Worm (Caenorhabditis elegans) whole organism, young adult: ENCODE data around the gene ins-15.

Source experiments
- B0261.1 ChIP-seq: sonication (generic microtip); optimal IDR thresholded peaks from 2 replicates; lab custom pipeline; 2016; ENCODE audit warnings: mild to moderate bottlenecking, missing genetic modification characterization, moderate library complexity, missing compliant biosample characterization
- D2030.7 ChIP-seq: fragments of 200-800 bp; sonication (Bioruptor generic); IDR thresholded peaks from 2 replicates; pipeline ENCODE4 v1.3.6; 2022; ENCODE audit warnings: missing genetic modification reagents, missing genetic modification characterization, missing compliant biosample characterization
- F23B12.7 ChIP-seq: sonication (generic microtip); optimal IDR thresholded peaks from 2 replicates; lab custom pipeline; 2017; ENCODE audit warnings: missing genetic modification characterization, mild to moderate bottlenecking, missing compliant biosample characterization, antibody characterized with exemption, moderate library complexity; ENCODE audit not compliant: insufficient read depth
- K11D2.4 ChIP-seq: fragments of 200-800 bp; sonication (Bioruptor generic); IDR thresholded peaks from 2 replicates; pipeline ENCODE4 v1.3.6; 2022; ENCODE audit warnings: missing genetic modification reagents, missing genetic modification characterization, missing compliant biosample characterization
- K12H6.12 ChIP-seq: fragments of 200-800 bp; sonication (Bioruptor generic); optimal IDR thresholded peaks from 2 replicates; lab custom pipeline; 2018; ENCODE audit warnings: mild to moderate bottlenecking, missing genetic modification characterization, missing compliant biosample characterization
- T07F8.4 ChIP-seq: sonication (generic microtip); optimal IDR thresholded peaks from 2 replicates; lab custom pipeline; 2016; ENCODE audit warnings: mild to moderate bottlenecking, missing genetic modification characterization, moderate library complexity, missing compliant biosample characterization
- ZK185.1 ChIP-seq: sonication (generic microtip); optimal IDR thresholded peaks from 2 replicates; lab custom pipeline; 2016; ENCODE audit warnings: mild to moderate bottlenecking, missing genetic modification characterization, missing compliant biosample characterization; ENCODE audit not compliant: poor library complexity, severe bottlenecking
- ama-1 ChIP-seq, 3 experiments: fragments of 150-350 bp in 1 of 3; sonication (generic microtip) in 2 of 3; optimal IDR thresholded peaks; 2 replicates each; lab custom pipeline; 2014 to 2018; ENCODE audit warnings: missing biosample characterization in 2 of 3, missing genetic modification characterization in 2 of 3, missing genetic modification reagents in 2 of 3
- aptf-3 ChIP-seq: fragments of 200-800 bp; sonication (Bioruptor generic); IDR thresholded peaks from 2 replicates; pipeline ENCODE4 v1.3.6; 2022; ENCODE audit warnings: missing genetic modification characterization, missing compliant biosample characterization
- atf-7 ChIP-seq: sonication (generic microtip); optimal IDR thresholded peaks from 2 replicates; lab custom pipeline; 2017; ENCODE audit warnings: mild to moderate bottlenecking, missing genetic modification characterization, missing compliant biosample characterization
- attf-3 ChIP-seq: fragments of 200-800 bp; sonication (Bioruptor generic); conservative IDR thresholded peaks from 2 replicates; pipeline ENCODE4 v1.3.6; 2022; ENCODE audit warnings: missing genetic modification reagents, missing genetic modification characterization, missing compliant biosample characterization
- attf-5 ChIP-seq: fragments of 200-800 bp; sonication (Bioruptor generic); optimal IDR thresholded peaks from 2 replicates; lab custom pipeline; 2018; ENCODE audit warnings: mild to moderate bottlenecking, missing genetic modification characterization, missing compliant biosample characterization
- ceh-100 ChIP-seq: fragments of 200-800 bp; sonication (Bioruptor generic); IDR thresholded peaks from 2 replicates; pipeline ENCODE4 v1.3.6; 2022; ENCODE audit warnings: missing genetic modification reagents, missing genetic modification characterization, missing compliant biosample characterization
- ceh-27 ChIP-seq: fragments of 200-800 bp; sonication (Bioruptor generic); optimal IDR thresholded peaks from 2 replicates; lab custom pipeline; 2018; ENCODE audit warnings: mild to moderate bottlenecking, missing genetic modification characterization, moderate library complexity, missing compliant biosample characterization
- ceh-79 ChIP-seq: sonication (generic microtip); optimal IDR thresholded peaks from 2 replicates; lab custom pipeline; 2017; ENCODE audit warnings: mild to moderate bottlenecking, missing genetic modification characterization, missing compliant biosample characterization
- chd-7 ChIP-seq: sonication (generic microtip); optimal IDR thresholded peaks from 2 replicates; lab custom pipeline; 2016; ENCODE audit warnings: mild to moderate bottlenecking, missing genetic modification characterization, moderate library complexity, missing compliant biosample characterization
- die-1 ChIP-seq: sonication (generic microtip); optimal IDR thresholded peaks from 2 replicates; lab custom pipeline; 2016; ENCODE audit warnings: missing genotype, mild to moderate bottlenecking, missing genetic modification characterization, missing compliant biosample characterization
- egrh-3 ChIP-seq: fragments of 200-800 bp; sonication (Bioruptor generic); IDR thresholded peaks from 2 replicates; pipeline ENCODE4 v1.3.6; 2022; ENCODE audit warnings: missing genetic modification reagents, missing genetic modification characterization, missing compliant biosample characterization
- him-1 ChIP-seq: sonication (generic microtip); optimal IDR thresholded peaks from 2 replicates; lab custom pipeline; 2016; ENCODE audit warnings: missing genotype, missing genetic modification reagents, missing genetic modification characterization, missing compliant biosample characterization
- hmg-1.2 ChIP-seq: fragments of 200-800 bp; sonication (Bioruptor generic); IDR thresholded peaks from 2 replicates; pipeline ENCODE4 v1.3.6; 2022; ENCODE audit warnings: missing genetic modification reagents, missing genetic modification characterization, missing compliant biosample characterization
- hmg-20 ChIP-seq: fragments of 200-800 bp; sonication (Bioruptor generic); IDR thresholded peaks from 2 replicates; pipeline ENCODE4 v1.3.6; 2022; ENCODE audit warnings: missing genetic modification reagents, missing genetic modification characterization, missing compliant biosample characterization
- let-526 ChIP-seq: fragments of 200-800 bp; sonication (Bioruptor generic); IDR thresholded peaks from 2 replicates; pipeline ENCODE4 v1.3.6; 2022; ENCODE audit warnings: missing genetic modification reagents, missing genetic modification characterization, missing compliant biosample characterization
- madf-6 ChIP-seq: fragments of 200-800 bp; sonication (Bioruptor generic); IDR thresholded peaks from 2 replicates; pipeline ENCODE4 v1.3.6; 2022; ENCODE audit warnings: missing genetic modification reagents, missing genetic modification characterization, missing compliant biosample characterization
- mcd-1 ChIP-seq: fragments of 200-800 bp; sonication (Bioruptor generic); IDR thresholded peaks from 2 replicates; pipeline ENCODE4 v1.3.6; 2022; ENCODE audit warnings: missing genetic modification reagents, missing genetic modification characterization, missing compliant biosample characterization
- nfya-2 ChIP-seq: fragments of 200-800 bp; sonication (Bioruptor generic); IDR thresholded peaks from 2 replicates; pipeline ENCODE4 v1.3.6; 2022; ENCODE audit warnings: missing genetic modification reagents, missing genetic modification characterization, missing compliant biosample characterization
- nhr-120 ChIP-seq: fragments of 200-800 bp; sonication (Bioruptor generic); IDR thresholded peaks from 2 replicates; pipeline ENCODE4 v1.3.6; 2022; ENCODE audit warnings: missing genetic modification characterization, missing compliant biosample characterization
- nhr-27 ChIP-seq: fragments of 200-800 bp; sonication (Bioruptor generic); optimal IDR thresholded peaks from 2 replicates; lab custom pipeline; 2018; ENCODE audit warnings: mild to moderate bottlenecking, missing genetic modification characterization, moderate library complexity, missing compliant biosample characterization
- repo-1 ChIP-seq: sonication (generic microtip); optimal IDR thresholded peaks from 2 replicates; lab custom pipeline; 2017; ENCODE audit warnings: mild to moderate bottlenecking, missing genetic modification characterization, missing compliant biosample characterization
- rpc-1 ChIP-seq, 2 experiments: fragments of 150-350 bp in 1 of 2; sonication (generic microtip) in 1 of 2; optimal IDR thresholded peaks; 2 replicates each; lab custom pipeline; 2014 to 2018; ENCODE audit warnings: missing biosample characterization in 1 of 2, missing genetic modification characterization in 1 of 2, missing genetic modification reagents in 1 of 2, missing genotype in 1 of 2
- snpc-1.1 ChIP-seq: sonication (generic microtip); optimal IDR thresholded peaks from 2 replicates; lab custom pipeline; 2017; ENCODE audit warnings: missing genetic modification characterization, mild to moderate bottlenecking, missing compliant biosample characterization, antibody characterized with exemption, moderate library complexity, missing genotype, missing genetic modification reagents; ENCODE audit not compliant: insufficient read depth
- snpc-3.4 ChIP-seq: sonication (generic microtip); optimal IDR thresholded peaks from 2 replicates; lab custom pipeline; 2017; ENCODE audit warnings: missing genetic modification characterization, mild to moderate bottlenecking, missing compliant biosample characterization, antibody characterized with exemption, moderate library complexity, missing genotype, missing genetic modification reagents
- tbp1 ChIP-seq: fragments of 200-800 bp; sonication (Bioruptor generic); optimal IDR thresholded peaks from 2 replicates; lab custom pipeline; 2018; ENCODE audit warnings: mild to moderate bottlenecking, missing genetic modification characterization, missing compliant biosample characterization
- xnd-1 ChIP-seq: sonication (generic microtip); optimal IDR thresholded peaks from 2 replicates; lab custom pipeline; 2016; ENCODE audit warnings: missing genotype, missing genetic modification reagents, missing genetic modification characterization, missing compliant biosample characterization
- ztf-18 ChIP-seq: sonication (generic microtip); optimal IDR thresholded peaks from 2 replicates; lab custom pipeline; 2016; ENCODE audit warnings: missing genotype, mild to moderate bottlenecking, missing genetic modification characterization, missing compliant biosample characterization
- ztf-22 ChIP-seq: fragments of 200-800 bp; sonication (Bioruptor generic); optimal IDR thresholded peaks from 2 replicates; lab custom pipeline; 2018; ENCODE audit warnings: mild to moderate bottlenecking, missing genetic modification characterization, moderate library complexity, missing compliant biosample characterization
- ztf-25 ChIP-seq: fragments of 200-800 bp; sonication (Bioruptor generic); IDR thresholded peaks from 2 replicates; pipeline ENCODE4 v1.3.6; 2022; ENCODE audit warnings: missing genetic modification reagents, missing genetic modification characterization, missing compliant biosample characterization
- ztf-26 ChIP-seq: sonication (generic microtip); optimal IDR thresholded peaks from 2 replicates; lab custom pipeline; 2017; ENCODE audit warnings: missing genetic modification characterization, missing compliant biosample characterization
- ztf-28 ChIP-seq: fragments of 200-800 bp; sonication (Bioruptor generic); IDR thresholded peaks from 2 replicates; pipeline ENCODE4 v1.3.6; 2022; ENCODE audit warnings: missing genetic modification reagents, missing genetic modification characterization, missing compliant biosample characterization

The ins-15 gene

DNA sequence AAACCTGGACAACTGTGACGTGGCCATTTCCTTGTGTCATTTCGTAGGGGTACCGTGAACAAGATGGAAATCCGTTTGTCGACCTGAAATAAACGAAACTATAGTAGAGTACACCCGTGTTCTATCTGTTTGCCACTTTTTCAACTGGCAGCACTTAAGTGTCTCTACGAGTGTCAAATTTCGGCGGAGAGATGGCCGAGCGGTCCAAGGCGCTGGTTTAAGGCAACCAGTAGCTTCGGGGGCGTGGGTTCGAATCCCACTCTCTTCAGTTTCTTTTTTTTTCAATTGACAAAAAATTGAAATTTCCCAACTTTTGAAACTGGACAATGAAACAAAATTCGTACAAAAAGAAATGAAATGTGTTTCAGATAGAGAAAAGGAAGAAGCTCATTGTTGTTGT is 23.0 kb downstream of the ins-15 start:
- TF ChIP-seq ama-1 (optimal IDR thresholded peaks at IDR 0.05; lab: Kevin White, UChicago) (no peak), ama-1 (GFP tag; optimal IDR thresholded peaks at IDR 0.05; lab: Kevin White, UChicago) (no peak), F23B12.7 (tag; lab: Kevin White, UChicago) (peak; percentile 75), die-1 (peak; percentile 70), nhr-27 (tag; lab: Kevin White, UChicago) (peak; percentile 4), atf-7 (tag; lab: Kevin White, UChicago) (peak; percentile 4), chd-7 (tag; lab: Kevin White, UChicago) (peak; percentile 39), T07F8.4 (tag; lab: Kevin White, UChicago) (peak; percentile 22), him-1 (tag; lab: Kevin White, UChicago) (peak; percentile 88), tbp1 (peak; percentile 95), rpc-1 (optimal IDR thresholded peaks at IDR 0.05; lab: Kevin White, UChicago) (peak; percentile 68), rpc-1 (tag; optimal IDR thresholded peaks at IDR 0.05; lab: Kevin White, UChicago) (peak; percentile 81), K11D2.4 (GFP tag; lab: Robert Waterston, UW) (0 out of 2 replicates have a peak, but pooled peaks have one; percentile 33), madf-6 (GFP tag; lab: Robert Waterston, UW) (0 out of 2 replicates have a peak, but pooled peaks have one; percentile 51), B0261.1 (tag; lab: Kevin White, UChicago) (peak; percentile 85), attf-5 (GFP tag; lab: Kevin White, UChicago) (peak; percentile 21), ztf-25 (GFP tag; lab: Robert Waterston, UW) (0 out of 2 replicates have a peak, but pooled peaks have one; percentile 45), D2030.7 (GFP tag; lab: Robert Waterston, UW) (peak; percentile 41), snpc-1.1 (peak; percentile 14), ceh-79 (tag; lab: Kevin White, UChicago) (peak; percentile 38), K12H6.12 (tag; lab: Kevin White, UChicago) (peak; percentile 0), mcd-1 (GFP tag; lab: Robert Waterston, UW) (peak; percentile 51; the same call in 1 of the 2 replicates), snpc-3.4 (tag; lab: Kevin White, UChicago) (peak; percentile 12), ceh-27 (GFP tag; lab: Kevin White, UChicago) (peak; percentile 41), ztf-26 (tag; lab: Kevin White, UChicago) (no peak), let-526 (no peak), attf-3 (0 out of 2 replicates have a peak, but pooled peaks have one; percentile 30), ztf-22 (GFP tag; lab: Kevin White, UChicago) (no peak), ceh-100 (GFP tag; lab: Robert Waterston, UW) (0 out of 2 replicates have a peak, but pooled peaks have one; percentile 24), ZK185.1 (tag; lab: Kevin White, UChicago) (peak; percentile 32), nhr-120 (no peak), hmg-1.2 (GFP tag; lab: Robert Waterston, UW) (peak; percentile 67), ztf-28 (GFP tag; lab: Robert Waterston, UW) (peak; percentile 65; the same call in 1 of the 2 replicates), xnd-1 (no peak), repo-1 (tag; lab: Kevin White, UChicago) (peak; percentile 19), hmg-20 (GFP tag; lab: Robert Waterston, UW) (no peak), egrh-3 (peak; percentile 44; the same call in 1 of the 2 replicates), ztf-18 (tag; lab: Kevin White, UChicago) (peak; percentile 13), nfya-2 (GFP tag; lab: Robert Waterston, UW) (no peak), aptf-3 (GFP tag; lab: Robert Waterston, UW) (0 out of 2 replicates have a peak, but pooled peaks have one; percentile 24)
